Fruit fly (Drosophila melanogaster): ENCODE results near the gene Or24a.

Or24a gene

DNA sequence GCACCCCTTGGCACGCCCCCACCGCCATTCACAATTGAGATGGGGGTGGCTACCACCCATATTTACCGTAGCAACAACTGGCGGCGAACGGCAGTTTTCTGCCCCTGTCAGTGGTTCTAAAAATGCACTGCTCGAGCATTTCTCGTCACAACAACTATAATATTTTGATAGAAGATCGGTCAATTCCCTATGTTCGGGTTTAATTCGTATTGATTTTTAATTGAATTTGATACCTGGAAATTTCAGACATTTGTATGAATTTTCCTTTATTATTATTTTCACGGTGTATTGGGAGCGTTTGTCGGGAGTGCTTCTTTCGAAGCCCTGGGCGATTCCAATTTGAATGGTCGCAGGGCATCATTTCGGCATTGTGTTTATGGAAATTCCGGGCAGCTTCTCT is 32.9 kb downstream of the Or24a start (continued):
- TF ChIP-seq pnt (GFP tag; optimal IDR thresholded peaks at IDR 0.05) (no peak), kah (GFP tag; optimal IDR thresholded peaks at IDR 0.05) (peak; percentile 65), CG9932 (GFP tag; IDR thresholded peaks at IDR 0.05) (no peak), Ptx1 (GFP tag; IDR thresholded peaks at IDR 0.05) (peak; percentile 26; the same call in 1 of the 2 replicates), Meics (GFP tag; optimal IDR thresholded peaks at IDR 0.05) (peak; percentile 56), YL-1 (GFP tag; optimal IDR thresholded peaks at IDR 0.05) (no peak), ara (GFP tag; IDR thresholded peaks at IDR 0.05) (peak; percentile 82), HLH4C (GFP tag; IDR thresholded peaks at IDR 0.05; ENCODE audit: partially characterized antibody) (no peak), CG14667 (GFP tag; IDR thresholded peaks at IDR 0.05) (peak; percentile 70), CG6272 (GFP tag; IDR thresholded peaks at IDR 0.05) (peak; percentile 65), wek (GFP tag; optimal IDR thresholded peaks at IDR 0.05) (no peak), ATbp (GFP tag; optimal IDR thresholded peaks at IDR 0.05) (peak; percentile 38), Xrp1 (GFP tag; IDR thresholded peaks at IDR 0.05) (peak; percentile 89), CG17829 (tag; optimal IDR thresholded peaks at IDR 0.05) (peak; percentile 63), nau (GFP tag; optimal IDR thresholded peaks at IDR 0.05) (peak; percentile 22), CG18619 (GFP tag; optimal IDR thresholded peaks at IDR 0.05) (no peak), Lpt (GFP tag; optimal IDR thresholded peaks at IDR 0.05) (no peak), CG15601 (tag; optimal IDR thresholded peaks at IDR 0.05) (no peak), CG17612 (GFP tag; IDR thresholded peaks at IDR 0.05) (no peak), nerfin-2 (GFP tag; IDR thresholded peaks at IDR 0.05; ENCODE audit: partially characterized antibody) (no peak), pan (optimal IDR thresholded peaks at IDR 0.05) (no peak), pan (GFP tag; optimal IDR thresholded peaks at IDR 0.05 in 1 of 2, IDR thresholded peaks at IDR 0.05 in 1 of 2) (peak in 1 of 2 experiments; percentile 84), fd64A (GFP tag; optimal IDR thresholded peaks at IDR 0.05) (peak; percentile 43), CG12155 (GFP tag; optimal IDR thresholded peaks at IDR 0.05) (no peak), CG32532 (GFP tag; IDR thresholded peaks at IDR 0.05) (peak; percentile 69), inv (GFP tag; IDR thresholded peaks at IDR 0.05; ENCODE audit: partially characterized antibody) (no peak), CG17568 (GFP tag; optimal IDR thresholded peaks at IDR 0.05) (no peak), CG7556 (GFP tag; optimal IDR thresholded peaks at IDR 0.05) (peak; percentile 22), CG10654 (GFP tag; optimal IDR thresholded peaks at IDR 0.05) (peak; percentile 27), D (optimal IDR thresholded peaks at IDR 0.05) (no peak), D (GFP tag; optimal IDR thresholded peaks at IDR 0.05) (peak; percentile 39), CG8359 (GFP tag; optimal IDR thresholded peaks at IDR 0.05; ENCODE audit: borderline replicate concordance) (peak; percentile 42), gcm2 (GFP tag; optimal IDR thresholded peaks at IDR 0.05) (no peak), Aef1 (GFP tag; IDR thresholded peaks at IDR 0.05) (0 out of 3 replicates have a peak, but pooled peaks have one; percentile 24), al (GFP tag; IDR thresholded peaks at IDR 0.05) (no peak), usp (GFP tag; optimal IDR thresholded peaks at IDR 0.05) (no peak), hbn (GFP tag; IDR thresholded peaks at IDR 0.05; ENCODE audit: partially characterized antibody) (no peak), MESR4 (GFP tag; optimal IDR thresholded peaks at IDR 0.05) (no peak), CG2678 (tag; optimal IDR thresholded peaks at IDR 0.05) (peak; percentile 77), Hr3 (GFP tag; optimal IDR thresholded peaks at IDR 0.05) (no peak), CG4820 (GFP tag; optimal IDR thresholded peaks at IDR 0.05) (no peak), Sry-β (GFP tag; optimal IDR thresholded peaks at IDR 0.05) (no peak), chif (GFP tag; optimal IDR thresholded peaks at IDR 0.05) (peak in 1 of 2 experiments; percentile 26), H2.0 (GFP tag; IDR thresholded peaks at IDR 0.05) (no peak), lab (GFP tag; optimal IDR thresholded peaks at IDR 0.05) (peak; percentile 72), Deaf1 (tag; optimal IDR thresholded peaks at IDR 0.05) (no peak), tll (GFP tag; optimal IDR thresholded peaks at IDR 0.05) (no peak), CG4404 (GFP tag; IDR thresholded peaks at IDR 0.05) (peak; percentile 53), cato (GFP tag; optimal IDR thresholded peaks at IDR 0.05; ENCODE audit: borderline replicate concordance) (no peak), E2f1 (GFP tag; IDR thresholded peaks at IDR 0.05) (peak; percentile 65), Hand (GFP tag; optimal IDR thresholded peaks at IDR 0.05) (no peak)
